Fruit fly (Drosophila melanogaster) whole organism, prepupa: ENCODE measurements around the gene CG33340.

ENCODE experiments used
- Blimp-1 ChIP-seq: fragments of 200-800 bp; sonication (Bioruptor generic); optimal IDR thresholded peaks from 3 replicates; lab custom pipeline; 2017; ENCODE audit warnings: missing biosample characterization, missing genetic modification characterization, mild to moderate bottlenecking, moderate library complexity, missing genetic modification reagents
- CG10631 ChIP-seq: fragments of 200-800 bp; sonication (Bioruptor generic); optimal IDR thresholded peaks from 2 replicates; lab custom pipeline; 2016; ENCODE audit warnings: missing biosample characterization, missing genetic modification characterization
- CG11762 ChIP-seq: fragments of 200-800 bp; sonication (Bioruptor generic); optimal IDR thresholded peaks from 3 replicates; lab custom pipeline; 2016; ENCODE audit warnings: missing biosample characterization, missing genetic modification characterization; ENCODE audit not compliant: insufficient read depth
- CG11902 ChIP-seq: fragments of 200-800 bp; sonication (Bioruptor generic); optimal IDR thresholded peaks from 3 replicates; lab custom pipeline; 2016; ENCODE audit warnings: missing biosample characterization, missing genetic modification characterization
- CG15336 ChIP-seq: fragments of 200-800 bp; sonication (Bioruptor generic); IDR thresholded peaks from 2 replicates; pipeline ENCODE4 v1.3.6; 2022; ENCODE audit warnings: missing biosample characterization, missing genetic modification characterization
- CG1621 ChIP-seq: fragments of 200-800 bp; sonication (Bioruptor generic); optimal IDR thresholded peaks from 3 replicates; lab custom pipeline; 2018; ENCODE audit warnings: missing biosample characterization, mild to moderate bottlenecking, missing genetic modification characterization
- CG31627 ChIP-seq: fragments of 200-800 bp; sonication (Bioruptor generic); optimal IDR thresholded peaks from 3 replicates; lab custom pipeline; 2016; ENCODE audit warnings: missing biosample characterization, missing genetic modification characterization
- CG32006 ChIP-seq: fragments of 200-800 bp; sonication (Bioruptor generic); optimal IDR thresholded peaks from 3 replicates; lab custom pipeline; 2017; ENCODE audit warnings: missing biosample characterization, mild to moderate bottlenecking, missing genetic modification characterization
- CG34406 ChIP-seq: fragments of 200-800 bp; sonication (Bioruptor generic); optimal IDR thresholded peaks from 3 replicates; lab custom pipeline; 2016; ENCODE audit warnings: missing biosample characterization, missing genetic modification characterization
- CG4318 ChIP-seq: fragments of 200-800 bp; sonication (Bioruptor generic); optimal IDR thresholded peaks from 3 replicates; lab custom pipeline; 2017; ENCODE audit warnings: missing biosample characterization, mild to moderate bottlenecking, missing genetic modification characterization
- CG6276 ChIP-seq: fragments of 200-800 bp; sonication (Bioruptor generic); optimal IDR thresholded peaks from 2 replicates; lab custom pipeline; 2017; ENCODE audit warnings: missing biosample characterization, mild to moderate bottlenecking, missing genetic modification characterization
- CG6808 ChIP-seq: fragments of 200-800 bp; sonication (Bioruptor generic); optimal IDR thresholded peaks from 3 replicates; lab custom pipeline; 2017; ENCODE audit warnings: missing biosample characterization, missing genetic modification characterization, mild to moderate bottlenecking, moderate library complexity, missing genetic modification reagents
- CG7368 ChIP-seq: fragments of 200-800 bp; sonication (Bioruptor generic); optimal IDR thresholded peaks from 3 replicates; lab custom pipeline; 2016; ENCODE audit warnings: missing biosample characterization, missing genetic modification characterization
- CG8119 ChIP-seq: fragments of 200-800 bp; sonication (Bioruptor generic); IDR thresholded peaks from 3 replicates; pipeline ENCODE4 v1.3.6; 2022; ENCODE audit warnings: missing biosample characterization, missing genetic modification characterization
- CG9139 ChIP-seq: fragments of 200-800 bp; sonication (Bioruptor generic); optimal IDR thresholded peaks from 3 replicates; lab custom pipeline; 2017; ENCODE audit warnings: missing biosample characterization, mild to moderate bottlenecking, missing genetic modification characterization
- Eip75B ChIP-seq: fragments of 200-800 bp; sonication (Bioruptor generic); optimal IDR thresholded peaks from 3 replicates; lab custom pipeline; 2016; ENCODE audit warnings: missing biosample characterization, missing genetic modification characterization
- Eip78C ChIP-seq: fragments of 200-800 bp; sonication (Bioruptor generic); peaks from one replicate; lab custom pipeline; 2016; ENCODE audit warnings: missing biosample characterization, missing genetic modification characterization
- Ets96B ChIP-seq: fragments of 200-800 bp; optimal IDR thresholded peaks from 2 replicates; lab custom pipeline; 2019; ENCODE audit warnings: missing biosample characterization, mild to moderate bottlenecking, missing genetic modification characterization, moderate library complexity
- Hr38 ChIP-seq: sonication (Bioruptor generic); optimal IDR thresholded peaks from 2 replicates; lab custom pipeline; 2016; ENCODE audit warnings: missing biosample characterization, missing genetic modification characterization
- Hr39 ChIP-seq: fragments of 200-800 bp; sonication (Bioruptor generic); optimal IDR thresholded peaks from 2 replicates; lab custom pipeline; 2016; ENCODE audit warnings: missing biosample characterization, missing genetic modification characterization
- Lpt ChIP-seq: fragments of 200-800 bp; sonication (Bioruptor generic); optimal IDR thresholded peaks from 3 replicates; lab custom pipeline; 2016; ENCODE audit warnings: missing biosample characterization, missing genetic modification characterization
- Met ChIP-seq: fragments of 200-800 bp; sonication (Bioruptor generic); optimal IDR thresholded peaks from 3 replicates; lab custom pipeline; 2016; ENCODE audit warnings: missing biosample characterization, missing genetic modification characterization
- OdsH ChIP-seq: fragments of 200-800 bp; sonication (Bioruptor generic); optimal IDR thresholded peaks from 3 replicates; lab custom pipeline; 2016; ENCODE audit warnings: missing biosample characterization, missing genetic modification characterization
- Smox ChIP-seq: fragments of 200-800 bp; sonication (Bioruptor generic); optimal IDR thresholded peaks from 3 replicates; lab custom pipeline; 2016; ENCODE audit warnings: missing biosample characterization, missing genetic modification characterization
- cyc ChIP-seq: fragments of 200-800 bp; sonication (Bioruptor generic); optimal IDR thresholded peaks from 3 replicates; lab custom pipeline; 2016; ENCODE audit warnings: missing biosample characterization, missing genetic modification characterization
- dsx ChIP-seq: fragments of 200-800 bp; optimal IDR thresholded peaks from 3 replicates; lab custom pipeline; 2019; ENCODE audit warnings: missing biosample characterization, mild to moderate bottlenecking, missing genetic modification characterization, moderate library complexity; ENCODE audit not compliant: poor library complexity, severe bottlenecking
- eg ChIP-seq: fragments of 200-800 bp; sonication (Bioruptor generic); IDR thresholded peaks from 3 replicates; pipeline ENCODE4 v1.3.6; 2022; ENCODE audit warnings: missing biosample characterization, missing genetic modification characterization
- esn ChIP-seq: fragments of 200-800 bp; sonication (Bioruptor generic); optimal IDR thresholded peaks from 2 replicates; lab custom pipeline; 2016; ENCODE audit warnings: missing biosample characterization, mild to moderate bottlenecking, missing genetic modification characterization, moderate library complexity
- fd59A ChIP-seq: fragments of 200-800 bp; sonication (Bioruptor generic); optimal IDR thresholded peaks from 2 replicates; lab custom pipeline; 2017; ENCODE audit warnings: missing biosample characterization, mild to moderate bottlenecking, missing genetic modification characterization, missing genetic modification reagents
- fkh ChIP-seq: fragments of 200-800 bp; sonication (Bioruptor generic); optimal IDR thresholded peaks from 3 replicates; lab custom pipeline; 2017; ENCODE audit warnings: missing biosample characterization, mild to moderate bottlenecking, missing genetic modification characterization, moderate library complexity
- salr ChIP-seq, 2 experiments: fragments of 200-800 bp; sonication (Bioruptor generic); optimal IDR thresholded peaks; 3 replicates each; lab custom pipeline; 2016 to 2018; ENCODE audit warnings: missing biosample characterization in 2 of 2, missing genetic modification characterization in 2 of 2, mild to moderate bottlenecking in 1 of 2
- ss ChIP-seq, 2 experiments: fragments of 200-800 bp; sonication (Bioruptor generic); optimal IDR thresholded peaks; 2 replicates in 1 of 2; 3 replicates in 1 of 2; lab custom pipeline; 2017 to 2018; ENCODE audit warnings: mild to moderate bottlenecking in 2 of 2, missing biosample characterization in 2 of 2, missing genetic modification characterization in 2 of 2, moderate library complexity in 1 of 2
- svp ChIP-seq: fragments of 200-800 bp; sonication (Bioruptor generic); peaks from one replicate; lab custom pipeline; 2016; ENCODE audit warnings: missing biosample characterization, missing genetic modification characterization
- topi ChIP-seq: fragments of 200-800 bp; sonication (Bioruptor generic); optimal IDR thresholded peaks from 3 replicates; lab custom pipeline; 2016; ENCODE audit warnings: missing biosample characterization, missing genetic modification characterization
- vri ChIP-seq: fragments of 200-800 bp; sonication (Bioruptor generic); optimal IDR thresholded peaks from 3 replicates; lab custom pipeline; 2016; ENCODE audit warnings: missing biosample characterization, mild to moderate bottlenecking, missing genetic modification characterization

CG33340 gene

DNA sequence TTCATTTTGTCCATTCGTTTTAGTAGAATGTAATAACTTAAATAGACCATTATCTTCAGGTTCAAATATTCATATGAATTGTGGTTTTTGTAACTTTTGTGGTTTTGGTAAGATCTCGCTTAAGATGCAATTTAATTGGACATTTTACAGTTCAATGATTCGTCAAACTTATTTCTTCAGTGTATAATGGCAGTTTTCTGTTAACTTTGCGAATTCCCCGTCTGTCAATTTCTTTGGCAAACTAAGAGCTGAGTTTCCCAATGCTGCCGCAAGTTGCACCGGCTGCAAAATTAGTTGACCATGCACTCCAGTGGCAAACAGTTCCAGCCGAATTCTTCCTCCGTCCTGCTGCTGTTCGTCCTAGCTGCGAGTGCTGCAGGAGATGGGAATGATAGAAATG, 13.6 kb downstream of the CG33340 start, which contains the start of gene CG33342:
Gene CG33342, plus strand, starts transcription at position 301 of the 400 bp plus-strand sequence.
- no peak for TF ChIP-seq Lpt
- TF ChIP-seq CG7368 (GFP tag; lab: Kevin White, UChicago), result no peak
- TF ChIP-seq Ets96B (tag; lab: Kevin White, UChicago), result no peak
- no peak for TF ChIP-seq esn (GFP tag; lab: Kevin White, UChicago)
- no peak for TF ChIP-seq dsx
- TF ChIP-seq CG11762 (GFP tag; lab: Kevin White, UChicago), result no peak
- no peak for TF ChIP-seq CG1621 (tag; lab: Kevin White, UChicago)
- TF ChIP-seq OdsH, result no peak
- no peak for TF ChIP-seq ss (GFP tag; optimal IDR thresholded peaks at IDR 0.05; lab: Kevin White, UChicago)

dm6 chr3R:24384952-24385351, 22.0 kb downstream of the CG33340 start, which contains the start of gene CG17780:
CG17780 (minus strand) TSS chr3R:24385052.
- no peak for TF ChIP-seq vri (GFP tag; lab: Kevin White, UChicago)

- no peak for TF ChIP-seq salr (GFP tag; optimal IDR thresholded peaks at IDR 0.05; lab: Kevin White, UChicago)
- no peak for TF ChIP-seq ss (GFP tag; optimal IDR thresholded peaks at IDR 0.05; lab: Kevin White, UChicago)
- TF ChIP-seq fkh (GFP tag; lab: Kevin White, UChicago), result no peak
Observed at dm6 chr3R:24386434-24386833, 23.5 kb downstream of the CG33340 start.

DNA sequence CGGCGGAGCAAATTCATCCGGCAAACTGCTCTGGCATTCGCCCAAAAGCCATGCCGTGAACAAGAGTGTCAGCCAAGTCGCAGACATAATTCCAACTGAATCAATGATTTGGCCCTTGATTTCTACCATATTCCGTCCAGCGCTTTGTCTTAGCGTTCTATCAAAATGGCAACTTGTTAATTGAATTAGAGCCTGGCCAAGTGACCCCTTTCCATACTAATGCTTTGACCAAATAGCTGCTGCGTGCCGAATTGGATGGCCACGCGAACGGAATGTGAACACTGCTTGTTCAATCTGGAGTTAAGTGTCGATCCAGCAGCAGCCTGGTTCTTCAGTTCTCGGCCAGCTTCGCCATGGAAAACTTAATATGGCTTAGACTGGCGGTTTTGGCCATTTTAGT, 27.3 kb downstream of the CG33340 start, which contains the start of the genes CG5768 and CG13615:
Gene CG5768, minus strand, starts transcription at position 101 of the 400 bp plus-strand sequence.
Gene CG13615, plus strand, starts transcription at position 280 of the 400 bp plus-strand sequence.
- TF ChIP-seq CG6808 (GFP tag; lab: Kevin White, UChicago) (no peak), CG31627 (GFP tag; lab: Kevin White, UChicago) (no peak), CG8119 (GFP tag; lab: Robert Waterston, UW) (no peak), svp (GFP tag; lab: Kevin White, UChicago) (no peak), topi (GFP tag; lab: Kevin White, UChicago) (no peak), CG32006 (GFP tag; lab: Kevin White, UChicago) (no peak), CG4318 (GFP tag; lab: Kevin White, UChicago) (no peak), Hr38 (GFP tag; lab: Kevin White, UChicago) (no peak), Eip75B (GFP tag; lab: Kevin White, UChicago) (no peak), eg (GFP tag; lab: Robert Waterston, UW) (no peak), fd59A (GFP tag; lab: Kevin White, UChicago) (no peak), Ets96B (tag; lab: Kevin White, UChicago) (no peak), CG15336 (no peak), CG10631 (GFP tag; lab: Kevin White, UChicago) (no peak), vri (GFP tag; lab: Kevin White, UChicago) (no peak), esn (GFP tag; lab: Kevin White, UChicago) (no peak), CG9139 (GFP tag; lab: Kevin White, UChicago) (no peak)
- TF ChIP-seq, all 60 proteins: peak for 0

DNA sequence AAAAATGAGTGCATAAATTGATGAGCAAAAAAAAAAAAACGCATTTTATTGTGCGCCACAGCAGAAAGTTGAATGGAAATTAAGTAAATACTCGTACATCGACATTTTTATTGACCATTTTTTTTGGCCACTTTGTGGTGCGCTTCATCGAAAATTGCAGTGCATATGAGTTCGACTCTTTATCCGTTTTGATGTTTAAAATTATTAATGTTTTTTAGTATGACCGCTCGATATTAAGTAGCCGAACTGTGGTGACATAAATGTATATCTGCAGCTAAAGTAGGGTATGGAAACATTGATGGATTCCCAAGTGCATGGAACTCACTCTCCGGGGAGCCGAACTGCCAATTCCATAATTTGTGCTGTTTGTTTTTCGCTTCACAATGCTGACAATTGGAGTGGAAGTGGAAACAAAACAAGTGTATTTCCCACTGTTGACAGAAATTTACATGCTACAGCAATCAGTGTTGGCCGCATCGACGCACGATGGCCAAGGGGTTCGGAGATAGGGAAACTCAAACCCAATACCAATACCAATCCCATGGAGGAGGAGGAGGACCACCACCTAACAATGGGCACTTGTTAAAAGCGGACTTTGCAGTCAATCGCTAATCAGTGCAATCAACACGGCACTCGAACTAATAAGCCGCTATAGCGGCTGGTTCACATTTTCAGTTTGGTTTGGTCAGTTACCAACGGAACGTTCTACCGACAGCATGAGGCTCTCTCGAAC, 29.4 kb downstream of the CG33340 start, which contains the start of gene CG13616:
Gene CG13616, plus strand, starts transcription at position 683 of the 733 bp plus-strand sequence.
- TF ChIP-seq svp (GFP tag; lab: Kevin White, UChicago), result peak; percentile 69
- TF ChIP-seq CG31627 (GFP tag; lab: Kevin White, UChicago), result peak; percentile 25
- peak; percentile 19 for TF ChIP-seq CG34406 (GFP tag; lab: Kevin White, UChicago)
- TF ChIP-seq Met (GFP tag; lab: Kevin White, UChicago), result peak; percentile 1
- TF ChIP-seq CG6276 (GFP tag; lab: Kevin White, UChicago), result no peak
- TF ChIP-seq CG11902 (GFP tag; lab: Kevin White, UChicago), result peak; percentile 36
- peak; percentile 69 for TF ChIP-seq Eip78C (GFP tag; lab: Kevin White, UChicago)
- TF ChIP-seq CG7368 (GFP tag; lab: Kevin White, UChicago), result no peak
- peak; percentile 15 for TF ChIP-seq Smox (GFP tag; lab: Kevin White, UChicago)
- peak; percentile 30 for TF ChIP-seq cyc (GFP tag; lab: Kevin White, UChicago)
- TF ChIP-seq fkh (GFP tag; lab: Kevin White, UChicago), result no peak
- TF ChIP-seq Blimp-1 (GFP tag; lab: Kevin White, UChicago), result no peak
- TF ChIP-seq Hr39 (GFP tag; lab: Kevin White, UChicago), result peak; percentile 38
- TF ChIP-seq, all 60 proteins: peak for 9
